Worm (Caenorhabditis elegans): ENCODE results near the gene C24A3.4.

The C24A3.4 gene

DNA sequence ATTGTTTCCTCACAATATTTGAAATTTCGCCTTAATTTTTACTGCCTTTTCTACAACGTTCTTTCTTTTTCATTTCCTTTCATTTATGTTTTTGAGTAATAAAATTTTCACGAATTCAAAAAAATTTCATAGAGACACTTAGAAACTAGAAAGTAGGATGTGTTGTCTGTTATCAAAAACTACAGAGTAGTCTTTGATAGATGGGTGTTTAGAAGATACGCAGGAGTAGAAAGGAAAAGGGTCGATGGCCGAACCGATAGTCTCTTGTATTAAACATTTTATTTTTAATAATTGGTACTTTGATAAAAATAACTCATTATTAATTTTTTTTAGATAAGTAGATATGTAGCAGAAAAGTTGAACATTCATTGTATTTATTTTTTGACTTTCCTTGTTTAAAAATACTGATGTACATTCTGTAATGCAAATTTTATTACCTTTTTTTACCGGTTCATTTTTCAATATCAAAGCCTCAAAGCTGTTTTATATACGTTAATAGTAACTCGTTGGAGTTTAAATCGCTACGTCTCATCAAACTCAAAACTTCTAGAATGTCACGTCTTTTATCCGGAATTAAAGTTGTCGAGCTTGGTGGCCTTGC, at the start of gene C24A3.4:
Gene C24A3.4 (plus strand): TSS at position 551 of the 601 bp plus-strand sequence.
- no peak for TF ChIP-seq sdz-12 (GFP tag; optimal IDR thresholded peaks at IDR 0.05)
- TF ChIP-seq Y105C5A.15 (GFP tag; IDR thresholded peaks at IDR 0.05): no peak
- no peak for TF ChIP-seq ceh-82 (tag; optimal IDR thresholded peaks at IDR 0.05)
- TF ChIP-seq gei-8 (GFP tag; optimal IDR thresholded peaks at IDR 0.05): no peak
- no peak for TF ChIP-seq skn-1 (tag; optimal IDR thresholded peaks at IDR 0.05)
- peak; percentile 50 for TF ChIP-seq nhr-28 (tag; optimal IDR thresholded peaks at IDR 0.05)
- no peak for TF ChIP-seq nhr-102 (tag; optimal IDR thresholded peaks at IDR 0.05)
- TF ChIP-seq daf-16 (GFP tag; optimal IDR thresholded peaks at IDR 0.05): no peak
- TF ChIP-seq daf-16 (tag; optimal IDR thresholded peaks at IDR 0.05): peak; percentile 70

DNA sequence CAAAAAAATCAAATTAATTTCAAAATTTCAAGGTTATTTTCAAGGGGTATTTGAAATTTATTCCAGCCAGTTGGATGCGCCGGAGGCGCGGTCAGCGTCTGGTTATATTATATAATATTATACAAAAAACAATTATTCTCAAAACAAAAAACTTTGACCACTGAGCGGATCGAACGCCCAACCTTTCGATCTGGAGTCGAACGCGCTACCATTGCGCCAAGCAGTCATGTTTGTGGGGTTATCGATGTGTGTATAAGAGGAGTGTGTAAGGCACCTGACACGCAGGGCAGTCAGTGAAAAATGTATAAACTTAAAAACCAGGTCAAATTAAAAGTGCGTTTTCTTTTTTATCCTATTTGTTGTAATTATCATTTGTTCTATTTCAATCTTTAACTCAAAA, 48.1 kb upstream of the C24A3.4 start:
- peak in 1 of 2 experiments; percentile 10 for TF ChIP-seq lsy-2 (tag; optimal IDR thresholded peaks at IDR 0.05)
- TF ChIP-seq hmg-1.1 (GFP tag; IDR thresholded peaks at IDR 0.05): peak; percentile 62
- no peak for TF ChIP-seq set-16 (GFP tag; IDR thresholded peaks at IDR 0.05)
- TF ChIP-seq mep-1 (tag; optimal IDR thresholded peaks at IDR 0.05): peak; percentile 3
- TF ChIP-seq pha-4 (GFP tag; IDR thresholded peaks at IDR 0.05): peak; percentile 62; the same call in 1 of the 2 replicates
- no peak for TF ChIP-seq pha-4 (tag; optimal IDR thresholded peaks at IDR 0.05)
- TF ChIP-seq F26F4.8 (GFP tag; conservative IDR thresholded peaks at IDR 0.05): 0 out of 2 replicates have a peak, but pooled peaks have one; percentile 40
- TF ChIP-seq unc-62 (GFP tag; optimal IDR thresholded peaks at IDR 0.05 in 1 of 2): no peak
- TF ChIP-seq unc-62 (tag; optimal IDR thresholded peaks at IDR 0.05): no peak
- TF ChIP-seq saeg-2 (GFP tag; IDR thresholded peaks at IDR 0.05): no peak
- TF ChIP-seq daf-16 (GFP tag; optimal IDR thresholded peaks at IDR 0.05): peak in 1 of 2 experiments; percentile 29
- TF ChIP-seq daf-16 (tag; optimal IDR thresholded peaks at IDR 0.05): peak; percentile 30
- TF ChIP-seq vab-7 (GFP tag; IDR thresholded peaks at IDR 0.05): peak; percentile 43
- peak; percentile 46 for TF ChIP-seq dmd-6 (GFP tag; IDR thresholded peaks at IDR 0.05)
- TF ChIP-seq egl-43 (GFP tag; IDR thresholded peaks at IDR 0.05): peak; percentile 83
- no peak for TF ChIP-seq unc-130 (GFP tag; optimal IDR thresholded peaks at IDR 0.05)
- peak; percentile 43 to 57; a peak in 1 of 4 replicates for TF ChIP-seq madf-5 (GFP tag; IDR thresholded peaks at IDR 0.05)
- TF ChIP-seq daf-19 (GFP tag; conservative IDR thresholded peaks at IDR 0.05): 0 out of 2 replicates have a peak, but pooled peaks have one; percentile 32
- peak; percentile 79 for TF ChIP-seq snpc-1.2 (GFP tag; IDR thresholded peaks at IDR 0.05)
- peak; percentile 73 for TF ChIP-seq dmd-8 (GFP tag; IDR thresholded peaks at IDR 0.05)
- no peak for TF ChIP-seq ceh-62 (tag; optimal IDR thresholded peaks at IDR 0.05)
- no peak for TF ChIP-seq hlh-30 (tag; optimal IDR thresholded peaks at IDR 0.05; ENCODE audit: insufficient read depth)
- peak; percentile 64 for TF ChIP-seq lin-38 (GFP tag; IDR thresholded peaks at IDR 0.05)
- peak; percentile 33 for TF ChIP-seq dve-1 (tag; optimal IDR thresholded peaks at IDR 0.05; ENCODE audit: insufficient read depth)
- peak; percentile 76; the same call in 1 of the 2 replicates for TF ChIP-seq lim-7 (GFP tag; IDR thresholded peaks at IDR 0.05)
- peak; percentile 72 for TF ChIP-seq mes-2 (tag; optimal IDR thresholded peaks at IDR 0.05; ENCODE audit: poor library complexity, severe bottlenecking)
- TF ChIP-seq madf-9 (GFP tag; conservative IDR thresholded peaks at IDR 0.05): peak; percentile 38

DNA sequence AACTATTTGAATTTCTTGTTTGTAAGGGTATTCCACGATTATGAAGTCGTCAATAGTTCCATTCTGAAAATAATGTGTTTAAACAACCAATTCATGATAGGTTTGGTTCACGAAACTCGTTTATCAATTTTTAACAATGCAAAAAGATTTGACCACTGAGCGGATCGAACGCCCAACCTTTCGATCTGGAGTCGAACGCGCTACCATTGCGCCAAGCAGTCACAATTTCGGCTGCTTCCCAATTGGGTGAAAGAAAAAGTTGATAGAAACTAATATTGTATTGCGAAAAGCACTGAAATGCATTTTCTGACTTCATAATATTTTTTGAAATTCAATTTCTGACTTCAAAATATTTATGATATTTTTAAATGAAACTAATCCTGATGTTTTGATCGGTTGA, 47.2 kb upstream of the C24A3.4 start:
- TF ChIP-seq arid-1 (GFP tag; conservative IDR thresholded peaks at IDR 0.05): 0 out of 2 replicates have a peak, but pooled peaks have one; percentile 26
- 0 out of 2 replicates have a peak, but pooled peaks have one; percentile 47 for TF ChIP-seq egl-43 (GFP tag; IDR thresholded peaks at IDR 0.05)
- peak; percentile 64 for TF ChIP-seq vab-7 (GFP tag; IDR thresholded peaks at IDR 0.05)
- peak in 1 of 2 experiments; percentile 63; a peak in 1 of 4 replicates for TF ChIP-seq madf-5 (GFP tag; IDR thresholded peaks at IDR 0.05)
- 0 out of 2 replicates have a peak, but pooled peaks have one; percentile 14 for TF ChIP-seq dmd-8 (GFP tag; IDR thresholded peaks at IDR 0.05)
- TF ChIP-seq Y105C5A.15 (GFP tag; IDR thresholded peaks at IDR 0.05): 0 out of 2 replicates have a peak, but pooled peaks have one; percentile 60
- TF ChIP-seq nhr-28 (tag; optimal IDR thresholded peaks at IDR 0.05): no peak
- TF ChIP-seq ceh-44 (GFP tag; IDR thresholded peaks at IDR 0.05): peak; percentile 73; the same call in 1 of the 2 replicates
- peak; percentile 56 for TF ChIP-seq duxl-1 (tag; optimal IDR thresholded peaks at IDR 0.05; ENCODE audit: poor library complexity)
- peak; percentile 4 for TF ChIP-seq hlh-30 (tag; optimal IDR thresholded peaks at IDR 0.05; ENCODE audit: insufficient read depth)
- 0 out of 2 replicates have a peak, but pooled peaks have one; percentile 21 for TF ChIP-seq daf-19 (GFP tag; conservative IDR thresholded peaks at IDR 0.05)
- TF ChIP-seq madf-9 (GFP tag; conservative IDR thresholded peaks at IDR 0.05): 0 out of 2 replicates have a peak, but pooled peaks have one; percentile 27
- TF ChIP-seq lim-7 (GFP tag; IDR thresholded peaks at IDR 0.05): peak; percentile 74
- no peak for TF ChIP-seq aha-1 (tag)
- no peak for TF ChIP-seq mep-1 (tag; optimal IDR thresholded peaks at IDR 0.05)
